Worm (Caenorhabditis elegans) whole organism, L4 larva: ENCODE results near the gene math-7.

Source experiments
- D1046.2 ChIP-seq: fragments of 200-800 bp; sonication (Bioruptor generic); IDR thresholded peaks from 2 replicates; pipeline ENCODE4 v1.3.6; 2022; ENCODE audit warnings: missing genetic modification characterization, missing compliant biosample characterization
- F10B5.3 ChIP-seq: sonication (generic microtip); optimal IDR thresholded peaks from 2 replicates; lab custom pipeline; 2016; ENCODE audit warnings: mild to moderate bottlenecking, missing genetic modification characterization, missing compliant biosample characterization
- F26F4.8 ChIP-seq: fragments of 200-800 bp; sonication (Bioruptor generic); conservative IDR thresholded peaks from 2 replicates; pipeline ENCODE4 v1.3.6; 2022; ENCODE audit warnings: missing genetic modification characterization, missing compliant biosample characterization
- F37D6.2 ChIP-seq: sonication (generic microtip); optimal IDR thresholded peaks from 2 replicates; lab custom pipeline; 2016; ENCODE audit warnings: mild to moderate bottlenecking, missing genetic modification characterization, missing compliant biosample characterization
- F49E8.2 ChIP-seq: sonication (generic microtip); optimal IDR thresholded peaks from 2 replicates; lab custom pipeline; 2016; ENCODE audit warnings: missing compliant biosample characterization, mild to moderate bottlenecking, missing genetic modification characterization, borderline replicate concordance
- R02D3.7 ChIP-seq: fragments of 150-350 bp; sonication (generic microtip); optimal IDR thresholded peaks from 3 replicates; lab custom pipeline; 2014; ENCODE audit warnings: missing biosample characterization, missing genetic modification characterization
- Y48G9A.11 ChIP-seq: fragments of 200-800 bp; sonication (Bioruptor generic); IDR thresholded peaks from 2 replicates; pipeline ENCODE4 v1.3.6; 2022; ENCODE audit warnings: missing genetic modification reagents, missing genetic modification characterization, missing compliant biosample characterization
- Y75B8A.6 ChIP-seq: fragments of 200-800 bp; sonication (Bioruptor generic); IDR thresholded peaks from 2 replicates; pipeline ENCODE4 v1.3.6; 2022; ENCODE audit warnings: missing genetic modification reagents, missing genetic modification characterization, missing compliant biosample characterization
- ZK337.2 ChIP-seq: fragments of 200-800 bp; sonication (Bioruptor generic); IDR thresholded peaks from 2 replicates; pipeline ENCODE4 v1.3.6; 2022; ENCODE audit warnings: missing genetic modification reagents, missing genetic modification characterization, missing compliant biosample characterization
- ZK546.5 ChIP-seq, 2 experiments: sonication (generic microtip); optimal IDR thresholded peaks; 2 replicates each; lab custom pipeline; 2017; ENCODE audit warnings: missing biosample characterization in 2 of 2, missing genetic modification characterization in 2 of 2
- ceh-20 ChIP-seq: fragments of 200-800 bp; sonication (Bioruptor generic); IDR thresholded peaks from 2 replicates; pipeline ENCODE4 v1.3.6; 2022; ENCODE audit warnings: missing genetic modification reagents, missing genetic modification characterization, missing compliant biosample characterization
- ceh-62 ChIP-seq: sonication (generic microtip); optimal IDR thresholded peaks from 2 replicates; lab custom pipeline; 2017; ENCODE audit warnings: missing biosample characterization, missing genetic modification characterization
- cey-2 ChIP-seq: sonication (generic microtip); optimal IDR thresholded peaks from 3 replicates; lab custom pipeline; 2017; ENCODE audit warnings: missing genetic modification characterization, mild to moderate bottlenecking, missing compliant biosample characterization, antibody characterized with exemption, borderline replicate concordance; ENCODE audit not compliant: insufficient read depth
- ctbp-1 ChIP-seq: fragments of 200-800 bp; sonication (Bioruptor generic); IDR thresholded peaks from 2 replicates; pipeline ENCODE4 v1.3.6; 2022; ENCODE audit warnings: missing genetic modification reagents, missing genetic modification characterization, missing compliant biosample characterization
- daf-16 ChIP-seq, 3 experiments: sonication (generic microtip); optimal IDR thresholded peaks; 2 replicates each; lab custom pipeline; 2016 to 2017; ENCODE audit warnings: missing genetic modification characterization in 3 of 3, missing genetic modification reagents in 3 of 3, mild to moderate bottlenecking in 2 of 3, missing compliant biosample characterization in 2 of 3, missing biosample characterization in 1 of 3, moderate library complexity in 1 of 3
- dmd-6 ChIP-seq: fragments of 200-800 bp; sonication (Bioruptor generic); IDR thresholded peaks from 2 replicates; pipeline ENCODE4 v1.3.6; 2022; ENCODE audit warnings: missing genetic modification reagents, missing genetic modification characterization, missing compliant biosample characterization
- dmd-9 ChIP-seq: fragments of 200-800 bp; sonication (Bioruptor generic); IDR thresholded peaks from 2 replicates; pipeline ENCODE4 v1.3.6; 2022; ENCODE audit warnings: missing genetic modification reagents, missing genetic modification characterization, missing compliant biosample characterization
- dpl-1 ChIP-seq: fragments of 150-350 bp; optimal IDR thresholded peaks from 2 replicates; lab custom pipeline; 2014; ENCODE audit warnings: missing biosample characterization, missing genetic modification reagents, missing genetic modification characterization
- duxl-1 ChIP-seq: sonication (generic microtip); optimal IDR thresholded peaks from 2 replicates; lab custom pipeline; 2016; ENCODE audit warnings: mild to moderate bottlenecking, missing genetic modification characterization, moderate library complexity, missing compliant biosample characterization; ENCODE audit not compliant: poor library complexity
- dve-1 ChIP-seq: sonication (generic microtip); optimal IDR thresholded peaks from 2 replicates; lab custom pipeline; 2017; ENCODE audit warnings: antibody characterized with exemption, mild to moderate bottlenecking, missing genetic modification characterization, missing compliant biosample characterization; ENCODE audit not compliant: insufficient read depth
- egl-27 ChIP-seq: sonication (generic microtip); optimal IDR thresholded peaks from 3 replicates; lab custom pipeline; 2017; ENCODE audit warnings: missing biosample characterization, missing genetic modification reagents, missing genetic modification characterization
- fos-1 ChIP-seq: fragments of 150-350 bp; optimal IDR thresholded peaks from 2 replicates; lab custom pipeline; 2014; ENCODE audit warnings: missing biosample characterization, missing genetic modification characterization
- hif-1 ChIP-seq, 2 experiments: sonication (generic microtip); optimal IDR thresholded peaks; 2 replicates each; lab custom pipeline; 2016 to 2017; ENCODE audit warnings: missing compliant biosample characterization in 2 of 2, missing genetic modification characterization in 2 of 2, missing genetic modification reagents in 2 of 2, missing genotype in 2 of 2, mild to moderate bottlenecking in 1 of 2
- hmg-1.1 ChIP-seq: fragments of 200-800 bp; sonication (Bioruptor generic); IDR thresholded peaks from 2 replicates; pipeline ENCODE4 v1.3.6; 2022; ENCODE audit warnings: missing genetic modification reagents, missing genetic modification characterization, missing compliant biosample characterization
- jun-1 ChIP-seq: fragments of 150-350 bp; optimal IDR thresholded peaks from 2 replicates; lab custom pipeline; 2014; ENCODE audit warnings: missing biosample characterization, missing genetic modification reagents, missing genetic modification characterization
- lim-7 ChIP-seq: fragments of 200-800 bp; sonication (Bioruptor generic); IDR thresholded peaks from 2 replicates; pipeline ENCODE4 v1.3.6; 2022; ENCODE audit warnings: missing genetic modification characterization, missing compliant biosample characterization
- lin-39 ChIP-seq: fragments of 150-350 bp; optimal IDR thresholded peaks from 2 replicates; lab custom pipeline; 2014; ENCODE audit warnings: missing biosample characterization, missing genetic modification reagents, missing genetic modification characterization
- mdl-1 ChIP-seq, 2 experiments: fragments of 150-350 bp in 1 of 2; sonication (generic microtip) in 1 of 2; optimal IDR thresholded peaks; 2 replicates each; lab custom pipeline; 2014 to 2017; ENCODE audit warnings: missing biosample characterization in 2 of 2, missing genetic modification characterization in 2 of 2
- mep-1 ChIP-seq: fragments of 150-350 bp; sonication (generic microtip); optimal IDR thresholded peaks from 3 replicates; lab custom pipeline; 2014; ENCODE audit warnings: missing biosample characterization, missing genetic modification characterization
- mxl-3 ChIP-seq: fragments of 200-800 bp; sonication (Bioruptor generic); optimal IDR thresholded peaks from 2 replicates; lab custom pipeline; 2018; ENCODE audit warnings: mild to moderate bottlenecking, missing genetic modification characterization, missing compliant biosample characterization
- nhr-10 ChIP-seq: fragments of 150-350 bp; optimal IDR thresholded peaks from 2 replicates; lab custom pipeline; 2014; ENCODE audit warnings: missing biosample characterization, missing genetic modification characterization
- nhr-102 ChIP-seq: sonication (generic microtip); optimal IDR thresholded peaks from 2 replicates; lab custom pipeline; 2016; ENCODE audit warnings: mild to moderate bottlenecking, missing genetic modification characterization, moderate library complexity, missing compliant biosample characterization
- nhr-6 ChIP-seq: fragments of 150-350 bp; optimal IDR thresholded peaks from 2 replicates; lab custom pipeline; 2014; ENCODE audit warnings: missing biosample characterization, missing genetic modification characterization
- nhr-76 ChIP-seq: fragments of 150-350 bp; optimal IDR thresholded peaks from 2 replicates; lab custom pipeline; 2014; ENCODE audit warnings: missing biosample characterization, missing genetic modification characterization
- pqm-1 ChIP-seq: sonication (generic microtip); optimal IDR thresholded peaks from 2 replicates; lab custom pipeline; 2017; ENCODE audit warnings: missing biosample characterization, missing genetic modification characterization
- saeg-2 ChIP-seq: fragments of 200-800 bp; sonication (Bioruptor generic); IDR thresholded peaks from 2 replicates; pipeline ENCODE4 v1.3.6; 2022; ENCODE audit warnings: missing genetic modification reagents, missing genetic modification characterization, missing compliant biosample characterization
- sdz-12 ChIP-seq: fragments of 200-800 bp; sonication (Bioruptor generic); optimal IDR thresholded peaks from 2 replicates; lab custom pipeline; 2018; ENCODE audit warnings: mild to moderate bottlenecking, missing genetic modification characterization, missing compliant biosample characterization
- snpc-1.2 ChIP-seq: fragments of 200-800 bp; sonication (Bioruptor generic); IDR thresholded peaks from 2 replicates; pipeline ENCODE4 v1.3.6; 2022; ENCODE audit warnings: missing genetic modification reagents, missing genetic modification characterization, missing compliant biosample characterization
- snpc-4 ChIP-seq: fragments of 150-350 bp; optimal IDR thresholded peaks from 2 replicates; lab custom pipeline; 2014; ENCODE audit warnings: missing biosample characterization, missing genetic modification characterization
- spr-1 ChIP-seq: sonication (generic microtip); optimal IDR thresholded peaks from 2 replicates; lab custom pipeline; 2016; ENCODE audit warnings: mild to moderate bottlenecking, missing genetic modification characterization, missing compliant biosample characterization
- tra-1 ChIP-seq: fragments of 200-800 bp; sonication (Bioruptor generic); IDR thresholded peaks from 2 replicates; pipeline ENCODE4 v1.3.6; 2022; ENCODE audit warnings: missing genetic modification reagents, missing genetic modification characterization, missing compliant biosample characterization
- unc-130 ChIP-seq: sonication (generic microtip); optimal IDR thresholded peaks from 2 replicates; lab custom pipeline; 2016; ENCODE audit warnings: missing genetic modification reagents, missing genetic modification characterization, missing compliant biosample characterization
- unc-39 ChIP-seq: sonication (generic microtip); optimal IDR thresholded peaks from 2 replicates; lab custom pipeline; 2017; ENCODE audit warnings: missing biosample characterization, missing genetic modification characterization
- unc-62 ChIP-seq, 3 experiments: fragments of 150-350 bp in 1 of 3; sonication (generic microtip); optimal IDR thresholded peaks in 2 of 3; peaks in 1 of 3; 1 replicate in 1 of 3; 2 replicates in 2 of 3; lab custom pipeline; 2014 to 2017; ENCODE audit warnings: missing biosample characterization in 3 of 3, missing genetic modification characterization in 3 of 3, missing genetic modification reagents in 3 of 3, missing genotype in 1 of 3

math-7 gene

DNA sequence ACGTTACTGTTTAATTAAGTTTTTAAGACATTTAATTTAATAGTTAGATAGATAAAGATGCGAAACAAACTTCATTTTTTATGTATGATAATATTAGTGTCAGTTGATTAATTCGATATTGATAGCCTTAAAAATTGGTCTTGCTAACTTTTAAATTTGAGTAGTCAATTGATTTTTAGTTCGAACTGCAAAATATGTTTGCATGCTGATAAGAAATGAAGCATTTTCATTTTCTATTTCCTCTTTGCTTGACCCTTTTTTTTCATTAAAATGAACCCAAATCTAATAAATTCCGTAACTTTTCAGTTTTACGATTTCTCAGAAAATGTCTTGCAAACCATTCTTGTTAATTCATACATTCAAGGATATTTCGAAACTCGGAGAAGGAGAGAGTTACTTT lies 18.8 kb upstream of the math-7 start, which contains the start of gene math-22:
TSS of gene math-22 (plus strand) at position 301 of the 400 bp plus-strand sequence.
- TF ChIP-seq nhr-102 (tag; lab: Kevin White, UChicago) = no peak
- TF ChIP-seq F26F4.8 = no peak
- TF ChIP-seq sdz-12 = no peak
- peak; percentile 19 for TF ChIP-seq pqm-1

ce11 chrII:1901981-1902380 lies 15.7 kb upstream of the math-7 start, which contains the start of gene math-23:
Gene math-23, plus strand, starts transcription at chrII:1902281.
- TF ChIP-seq F49E8.2 (tag; lab: Kevin White, UChicago) = no peak
- TF ChIP-seq unc-39 (tag; lab: Kevin White, UChicago) = no peak
- TF ChIP-seq Y75B8A.6 (GFP tag; lab: Robert Waterston, UW) = no peak
- TF ChIP-seq F37D6.2 (tag; lab: Kevin White, UChicago) = no peak
- no peak for TF ChIP-seq fos-1
- TF ChIP-seq ceh-62 = no peak
- no peak for TF ChIP-seq daf-16 (GFP tag; optimal IDR thresholded peaks at IDR 0.05; lab: Kevin White, UChicago)
- no peak for TF ChIP-seq daf-16 (tag; optimal IDR thresholded peaks at IDR 0.05; lab: Kevin White, UChicago)
- TF ChIP-seq mep-1 (tag; lab: Kevin White, UChicago) = no peak
- no peak for TF ChIP-seq jun-1 (tag; lab: Kevin White, UChicago)
- TF ChIP-seq snpc-1.2 (GFP tag; lab: Robert Waterston, UW) = no peak
- TF ChIP-seq snpc-4 (tag; lab: Kevin White, UChicago) = no peak
- TF ChIP-seq dve-1 = no peak

DNA sequence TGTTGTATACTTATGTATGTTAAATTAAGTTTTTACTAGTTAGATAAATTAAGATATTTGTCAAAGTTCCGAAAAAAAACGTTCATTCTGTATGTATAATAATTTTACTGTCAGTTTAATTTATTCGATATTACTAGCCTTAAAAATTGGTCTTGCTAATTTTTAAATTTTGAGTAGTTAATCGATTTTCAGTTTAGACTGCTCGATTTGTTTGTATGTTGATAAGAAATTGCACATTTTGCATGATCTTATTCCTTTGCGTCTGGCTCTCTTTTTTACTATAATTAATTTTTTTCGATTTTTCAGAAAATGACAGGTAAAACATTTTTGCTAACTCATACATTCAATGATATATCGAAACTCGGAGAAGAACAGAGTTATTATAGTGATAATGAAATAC lies 13.7 kb upstream of the math-7 start, which contains the start of gene math-24:
TSS of gene math-24 (plus strand) at position 301 of the 400 bp plus-strand sequence.
- no peak for TF ChIP-seq dmd-9
- no peak for TF ChIP-seq hmg-1.1 (GFP tag; lab: Robert Waterston, UW)
- no peak for TF ChIP-seq R02D3.7
- TF ChIP-seq dmd-6 (GFP tag; lab: Robert Waterston, UW) = no peak
- no peak for TF ChIP-seq spr-1 (tag; lab: Kevin White, UChicago)
- no peak for TF ChIP-seq dpl-1 (GFP tag; lab: Kevin White, UChicago)
- no peak for TF ChIP-seq ceh-20 (GFP tag; lab: Robert Waterston, UW)
- no peak for TF ChIP-seq mep-1 (tag; lab: Kevin White, UChicago)
- no peak for TF ChIP-seq nhr-6 (tag; lab: Kevin White, UChicago)
- TF ChIP-seq daf-16 (GFP tag; optimal IDR thresholded peaks at IDR 0.05; lab: Kevin White, UChicago) = no peak
- TF ChIP-seq daf-16 (tag; optimal IDR thresholded peaks at IDR 0.05; lab: Kevin White, UChicago) = no peak
- no peak for TF ChIP-seq D1046.2
- TF ChIP-seq unc-130 = no peak
- TF ChIP-seq, all 104 proteins: peak for 0

DNA sequence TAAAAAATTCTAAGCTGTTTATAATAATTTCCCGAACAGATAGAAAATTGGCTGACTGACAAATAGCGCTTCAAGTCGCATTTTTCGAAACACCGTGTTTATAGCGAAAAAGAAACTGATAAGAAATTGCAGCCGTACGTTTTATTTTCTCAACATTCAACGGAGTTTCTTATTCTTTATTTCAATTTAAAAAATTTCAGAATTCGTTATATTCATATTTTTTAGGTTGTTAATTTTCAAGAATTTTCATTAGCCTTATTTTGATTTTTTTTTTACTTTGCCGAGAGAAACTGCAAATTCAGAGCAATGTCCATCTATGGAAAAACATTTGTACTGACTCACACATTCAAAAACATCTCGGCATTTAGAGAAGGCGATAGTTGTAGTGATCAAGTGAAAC lies 11.7 kb upstream of the math-7 start, which contains the start of gene C46F9.6:
TSS of gene C46F9.6 (plus strand) at position 301 of the 400 bp plus-strand sequence.
- no peak for TF ChIP-seq F10B5.3
- TF ChIP-seq ctbp-1 (GFP tag; lab: Robert Waterston, UW) = no peak
- no peak for TF ChIP-seq mxl-3 (GFP tag; lab: Kevin White, UChicago)
- no peak for TF ChIP-seq hif-1 (tag; optimal IDR thresholded peaks at IDR 0.05; lab: Kevin White, UChicago)
- peak; percentile 8 for TF ChIP-seq pqm-1
- no peak for TF ChIP-seq snpc-1.2 (GFP tag; lab: Robert Waterston, UW)
- TF ChIP-seq unc-62 (GFP tag; optimal IDR thresholded peaks at IDR 0.05 in 1 of 2; lab: Kevin White, UChicago) = peak in 1 of 2 experiments; percentile 30
- no peak for TF ChIP-seq unc-62 (tag; optimal IDR thresholded peaks at IDR 0.05; lab: Kevin White, UChicago)
- no peak for TF ChIP-seq lin-39
- TF ChIP-seq mdl-1 (tag; optimal IDR thresholded peaks at IDR 0.05; lab: Kevin White, UChicago) = no peak
- TF ChIP-seq nhr-10 (tag; lab: Kevin White, UChicago) = no peak
- TF ChIP-seq egl-27 (tag; lab: Kevin White, UChicago) = no peak
- TF ChIP-seq ZK546.5 (tag; optimal IDR thresholded peaks at IDR 0.05; lab: Kevin White, UChicago) = no peak
- no peak for TF ChIP-seq Y48G9A.11 (GFP tag; lab: Robert Waterston, UW)
- TF ChIP-seq duxl-1 = no peak
- TF ChIP-seq cey-2 = no peak
- no peak for TF ChIP-seq saeg-2 (GFP tag; lab: Robert Waterston, UW)
- no peak for TF ChIP-seq nhr-76 (tag; lab: Kevin White, UChicago)
- no peak for TF ChIP-seq daf-16 (GFP tag; optimal IDR thresholded peaks at IDR 0.05; lab: Kevin White, UChicago)
- TF ChIP-seq daf-16 (tag; optimal IDR thresholded peaks at IDR 0.05; lab: Kevin White, UChicago) = peak; percentile 60
- no peak for TF ChIP-seq tra-1 (GFP tag; lab: Robert Waterston, UW)
- TF ChIP-seq F49E8.2 (tag; lab: Kevin White, UChicago) = no peak
- TF ChIP-seq lim-7 (GFP tag; lab: Robert Waterston, UW) = no peak
- no peak for TF ChIP-seq ZK337.2 (GFP tag; lab: Robert Waterston, UW)
- TF ChIP-seq nhr-102 (tag; lab: Kevin White, UChicago) = no peak
- TF ChIP-seq fos-1 = no peak
